Fruit fly (Drosophila melanogaster): ENCODE measurements around the gene CG5418.
A peak's percentile ranks its signal among the peaks of the same experiment; 100 is the strongest.

CG5418 gene

DNA sequence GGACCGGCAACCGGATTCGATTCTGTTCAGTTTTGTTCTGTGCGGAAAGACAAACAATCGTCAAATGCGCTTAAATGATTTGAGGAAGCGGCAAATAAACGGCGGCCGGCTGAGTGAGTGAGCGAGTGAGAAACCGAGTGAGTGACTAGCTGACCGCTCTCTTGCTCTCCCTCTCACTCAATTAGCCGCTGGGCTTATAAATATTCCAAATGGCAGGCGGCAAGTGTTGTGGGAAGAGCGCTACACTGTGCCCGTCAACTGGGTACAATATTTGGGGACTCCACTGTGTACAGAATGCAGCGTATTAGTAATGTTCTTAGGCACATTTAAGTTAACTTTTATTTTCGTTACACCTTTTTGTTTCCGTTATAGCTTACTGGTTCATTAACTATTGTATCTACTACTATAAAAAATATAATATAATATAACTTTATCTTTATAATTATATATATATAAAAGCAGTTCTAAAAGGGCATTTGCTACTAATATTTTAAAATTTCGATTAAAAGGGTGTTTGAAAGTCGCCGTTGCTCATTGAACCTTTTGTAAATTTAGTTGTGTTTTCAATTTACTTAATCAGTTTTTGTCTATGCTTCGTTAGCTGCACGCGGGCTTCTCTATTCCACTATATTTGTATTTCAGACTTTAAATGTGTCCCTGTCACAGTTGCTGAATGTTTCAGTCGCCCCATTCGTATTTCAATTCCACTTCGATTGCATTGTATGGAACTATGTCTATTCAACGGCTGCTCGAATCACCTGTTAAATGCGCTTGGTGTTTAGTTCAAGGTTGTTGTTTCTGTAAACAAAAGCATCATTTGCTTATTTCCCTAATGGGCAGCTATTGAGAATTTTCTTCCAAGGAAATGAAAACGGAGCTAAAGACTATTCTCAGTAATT is 31.0 kb downstream of the CG5418 start (continued):
- TF ChIP-seq Drgx (GFP tag; IDR thresholded peaks at IDR 0.05) (peak; percentile 31; the same call in 1 of the 2 replicates), CG8281 (tag; optimal IDR thresholded peaks at IDR 0.05) (no peak), CG6854 (GFP tag; optimal IDR thresholded peaks at IDR 0.05) (no peak), NfI (GFP tag; optimal IDR thresholded peaks at IDR 0.05) (no peak), CG12942 (GFP tag; optimal IDR thresholded peaks at IDR 0.05) (no peak), wor (GFP tag; IDR thresholded peaks at IDR 0.05) (no peak), CG13424 (tag; optimal IDR thresholded peaks at IDR 0.05) (peak; percentile 2), CG10431 (GFP tag; optimal IDR thresholded peaks at IDR 0.05) (no peak), sob (GFP tag; IDR thresholded peaks at IDR 0.05) (0 out of 2 replicates have a peak, but pooled peaks have one; percentile 36), pan (optimal IDR thresholded peaks at IDR 0.05) (no peak), pan (GFP tag; optimal IDR thresholded peaks at IDR 0.05 in 1 of 2, IDR thresholded peaks at IDR 0.05 in 1 of 2) (peak in 1 of 2 experiments; percentile 31), pfk (GFP tag; optimal IDR thresholded peaks at IDR 0.05) (no peak), CG14441 (GFP tag; IDR thresholded peaks at IDR 0.05) (no peak), CG15479 (GFP tag; optimal IDR thresholded peaks at IDR 0.05) (no peak), NK7.1 (GFP tag; optimal IDR thresholded peaks at IDR 0.05) (no peak), kah (GFP tag; optimal IDR thresholded peaks at IDR 0.05) (no peak), CG33557 (GFP tag; optimal IDR thresholded peaks at IDR 0.05) (no peak), CG17912 (GFP tag; optimal IDR thresholded peaks at IDR 0.05) (no peak), nau (GFP tag; optimal IDR thresholded peaks at IDR 0.05) (no peak), NC2α (GFP tag; optimal IDR thresholded peaks at IDR 0.05) (no peak), Lpt (GFP tag; optimal IDR thresholded peaks at IDR 0.05) (no peak), CG30020 (tag; optimal IDR thresholded peaks at IDR 0.05) (no peak), ap (GFP tag; IDR thresholded peaks at IDR 0.05) (no peak), CG17829 (tag; optimal IDR thresholded peaks at IDR 0.05) (no peak), peb (GFP tag; IDR thresholded peaks at IDR 0.05) (no peak), CG14710 (tag; optimal IDR thresholded peaks at IDR 0.05) (no peak), dimm (GFP tag; IDR thresholded peaks at IDR 0.05) (no peak), CG16863 (GFP tag; optimal IDR thresholded peaks at IDR 0.05) (no peak), H15 (GFP tag; IDR thresholded peaks at IDR 0.05) (no peak), grau (tag; optimal IDR thresholded peaks at IDR 0.05) (peak; percentile 30), Aef1 (GFP tag; IDR thresholded peaks at IDR 0.05) (no peak), Trl (optimal IDR thresholded peaks at IDR 0.05) (peak; percentile 63 to 67), Trl (GFP tag; optimal IDR thresholded peaks at IDR 0.05) (no peak), lbe (GFP tag; optimal IDR thresholded peaks at IDR 0.05) (no peak), CG1647 (GFP tag; optimal IDR thresholded peaks at IDR 0.05) (no peak), Dp (GFP tag; optimal IDR thresholded peaks at IDR 0.05) (no peak), lilli (GFP tag; optimal IDR thresholded peaks at IDR 0.05) (peak; percentile 15), gro (GFP tag; optimal IDR thresholded peaks at IDR 0.05) (no peak), CG7745 (tag; optimal IDR thresholded peaks at IDR 0.05) (no peak), Atf3 (GFP tag; optimal IDR thresholded peaks at IDR 0.05) (no peak), her (GFP tag; optimal IDR thresholded peaks at IDR 0.05) (no peak), TFAM (GFP tag; optimal IDR thresholded peaks at IDR 0.05) (no peak), CG4360 (GFP tag; IDR thresholded peaks at IDR 0.05) (no peak), B-H2 (GFP tag; optimal IDR thresholded peaks at IDR 0.05) (no peak), sd (tag; optimal IDR thresholded peaks at IDR 0.05) (no peak), twi (tag; optimal IDR thresholded peaks at IDR 0.05) (no peak), tx (GFP tag; optimal IDR thresholded peaks at IDR 0.05) (no peak), CG31365 (tag; optimal IDR thresholded peaks at IDR 0.05) (no peak), kni (GFP tag; optimal IDR thresholded peaks at IDR 0.05) (no peak), zfh1 (GFP tag; IDR thresholded peaks at IDR 0.05) (no peak), CG32532 (GFP tag; IDR thresholded peaks at IDR 0.05) (peak; percentile 44)
